Worm (Caenorhabditis elegans): ENCODE measurements around the gene Y105C5A.1.
A peak's percentile ranks its signal among the peaks of the same experiment; 100 is the strongest.

Gene Y105C5A.1

ce11 chrIV:15526477-15526876 is 37.8 kb downstream of the Y105C5A.1 start (continued):
- no peak for TF ChIP-seq ceh-58 (GFP tag; IDR thresholded peaks at IDR 0.05)
- peak; percentile 74; the same call in 1 of the 2 replicates for TF ChIP-seq ztf-28 (GFP tag; IDR thresholded peaks at IDR 0.05)
- TF ChIP-seq rcor-1 (GFP tag; IDR thresholded peaks at IDR 0.05), result peak; percentile 86
- peak; percentile 42 for TF ChIP-seq B0035.1 (tag; optimal IDR thresholded peaks at IDR 0.05)
- TF ChIP-seq snpc-4 (GFP tag; optimal IDR thresholded peaks at IDR 0.05), result peak; percentile 85
- TF ChIP-seq snpc-4 (tag; optimal IDR thresholded peaks at IDR 0.05), result peak; percentile 64 to 97 (median 87)
- peak; percentile 97 for TF ChIP-seq attf-6 (GFP tag; IDR thresholded peaks at IDR 0.05)
- peak; percentile 65 for TF ChIP-seq ztf-18 (tag; optimal IDR thresholded peaks at IDR 0.05)
- peak; percentile 69 for TF ChIP-seq tbp1 (GFP tag; optimal IDR thresholded peaks at IDR 0.05)
- no peak for TF ChIP-seq nfya-1 (tag; optimal IDR thresholded peaks at IDR 0.05; ENCODE audit: borderline replicate concordance, insufficient read depth)
- TF ChIP-seq fkh-3 (tag; optimal IDR thresholded peaks at IDR 0.05), result no peak
- peak; percentile 83 for TF ChIP-seq hrde-1 (tag; optimal IDR thresholded peaks at IDR 0.05; ENCODE audit: borderline replicate concordance)
- TF ChIP-seq Y67H2A.10 (GFP tag; conservative IDR thresholded peaks at IDR 0.05), result 0 out of 2 replicates have a peak, but pooled peaks have one; percentile 21
- no peak for TF ChIP-seq Y79H2A.3 (GFP tag; conservative IDR thresholded peaks at IDR 0.05)
- peak; percentile 11; the same call in 1 of the 2 replicates for TF ChIP-seq Y56A3A.18 (GFP tag; IDR thresholded peaks at IDR 0.05)
- TF ChIP-seq Y53G8AR.9 (GFP tag; conservative IDR thresholded peaks at IDR 0.05), result peak; percentile 79
- peak; percentile 58 for TF ChIP-seq repo-1 (tag; optimal IDR thresholded peaks at IDR 0.05)
- TF ChIP-seq chd-7 (tag; optimal IDR thresholded peaks at IDR 0.05), result peak; percentile 31
- peak; percentile 59; the same call in 1 of the 2 replicates for TF ChIP-seq hsf-1 (GFP tag; IDR thresholded peaks at IDR 0.05)
- peak; percentile 60 for TF ChIP-seq F33H1.4 (GFP tag; IDR thresholded peaks at IDR 0.05)
- TF ChIP-seq nfyb-1 (GFP tag; IDR thresholded peaks at IDR 0.05), result peak; percentile 62; the same call in 1 of the 2 replicates
- TF ChIP-seq ceh-100 (GFP tag; IDR thresholded peaks at IDR 0.05), result peak; percentile 56
- 0 out of 2 replicates have a peak, but pooled peaks have one; percentile 35 for TF ChIP-seq B0336.3 (GFP tag; IDR thresholded peaks at IDR 0.05)
- TF ChIP-seq athp-1 (tag; optimal IDR thresholded peaks at IDR 0.05), result peak; percentile 58
- peak; percentile 71 for TF ChIP-seq snpc-1.3 (tag; optimal IDR thresholded peaks at IDR 0.05; ENCODE audit: insufficient read depth)
- TF ChIP-seq hmg-20 (GFP tag; IDR thresholded peaks at IDR 0.05), result no peak
- TF ChIP-seq rpc-1 (optimal IDR thresholded peaks at IDR 0.05), result no peak
- no peak for TF ChIP-seq rpc-1 (tag; optimal IDR thresholded peaks at IDR 0.05)
- peak in 1 of 3 experiments; percentile 86 for TF ChIP-seq lin-35 (GFP tag; optimal IDR thresholded peaks at IDR 0.05)
- peak; percentile 79 for TF ChIP-seq mcd-1 (GFP tag; IDR thresholded peaks at IDR 0.05)
- no peak for TF ChIP-seq lag-1 (GFP tag; IDR thresholded peaks at IDR 0.05)
- TF ChIP-seq somi-1 (GFP tag; optimal IDR thresholded peaks at IDR 0.05), result no peak
- TF ChIP-seq unc-130 (GFP tag; optimal IDR thresholded peaks at IDR 0.05), result peak; percentile 91
- TF ChIP-seq ZK185.1 (tag; optimal IDR thresholded peaks at IDR 0.05; ENCODE audit: poor library complexity, severe bottlenecking), result peak; percentile 88
- TF ChIP-seq K12H6.12 (tag; optimal IDR thresholded peaks at IDR 0.05), result no peak
- TF ChIP-seq bed-2 (GFP tag; IDR thresholded peaks at IDR 0.05), result 0 out of 2 replicates have a peak, but pooled peaks have one; percentile 32
- peak; percentile 72 for TF ChIP-seq F49E8.2 (tag; optimal IDR thresholded peaks at IDR 0.05; ENCODE audit: insufficient read depth)
- peak; percentile 75; the same call in 1 of the 2 replicates for TF ChIP-seq madf-3 (GFP tag; IDR thresholded peaks at IDR 0.05)
- TF ChIP-seq dpff-1 (tag; optimal IDR thresholded peaks at IDR 0.05), result no peak
- TF ChIP-seq aptf-2 (GFP tag; conservative IDR thresholded peaks at IDR 0.05), result peak; percentile 67; the same call in 1 of the 2 replicates
- no peak for TF ChIP-seq Y53F4B.3 (GFP tag; IDR thresholded peaks at IDR 0.05)
- TF ChIP-seq akir-1 (GFP tag; optimal IDR thresholded peaks at IDR 0.05), result no peak
- TF ChIP-seq ceh-27 (GFP tag; optimal IDR thresholded peaks at IDR 0.05), result peak; percentile 62
- TF ChIP-seq rec-8 (tag; optimal IDR thresholded peaks at IDR 0.05), result peak; percentile 80 to 81
- TF ChIP-seq D2030.7 (GFP tag; IDR thresholded peaks at IDR 0.05), result peak; percentile 72
- TF ChIP-seq nhr-120 (GFP tag; IDR thresholded peaks at IDR 0.05), result no peak
- peak; percentile 64; the same call in 1 of the 2 replicates for TF ChIP-seq Y95B8A.8 (GFP tag; IDR thresholded peaks at IDR 0.05)

Measured in whole organism, young adult.